Worm (Caenorhabditis elegans) whole organism, midembryonic: ENCODE measurements around the gene nspf-2.

ENCODE experiments used
- cog-1 ChIP-seq: sonication (generic microtip); optimal IDR thresholded peaks from 2 replicates; lab custom pipeline; 2016; ENCODE audit warnings: missing genetic modification characterization, missing compliant biosample characterization
- flt-1 ChIP-seq: fragments of 200-800 bp; sonication (Bioruptor generic); IDR thresholded peaks from 2 replicates; pipeline ENCODE4 v1.3.6; 2022; ENCODE audit warnings: missing genetic modification characterization, missing compliant biosample characterization
- klf-2 ChIP-seq: fragments of 200-800 bp; sonication (Bioruptor generic); conservative IDR thresholded peaks from 2 replicates; pipeline ENCODE4 v1.3.6; 2022; ENCODE audit warnings: missing genetic modification reagents, missing genetic modification characterization, missing compliant biosample characterization
- med-1 ChIP-seq: sonication (generic microtip); optimal IDR thresholded peaks from 2 replicates; lab custom pipeline; 2017; ENCODE audit warnings: missing genetic modification characterization, mild to moderate bottlenecking, missing compliant biosample characterization, antibody characterized with exemption, missing genetic modification reagents; ENCODE audit not compliant: insufficient read depth
- ref-1 ChIP-seq: fragments of 200-800 bp; sonication (Bioruptor generic); conservative IDR thresholded peaks from 2 replicates; pipeline ENCODE4 v1.3.6; 2022; ENCODE audit warnings: missing genetic modification reagents, missing genetic modification characterization, missing compliant biosample characterization
- tab-1 ChIP-seq: fragments of 200-800 bp; sonication (Bioruptor generic); IDR thresholded peaks from 2 replicates; pipeline ENCODE4 v1.3.6; 2022; ENCODE audit warnings: missing genetic modification characterization, missing compliant biosample characterization
- ztf-29 ChIP-seq: fragments of 200-800 bp; sonication (Bioruptor generic); IDR thresholded peaks from 2 replicates; pipeline ENCODE4 v1.3.6; 2022; ENCODE audit warnings: missing genetic modification reagents, missing genetic modification characterization, missing compliant biosample characterization

ce11 chrII:2684208-2684607 is 4.5 kb upstream of the nspf-2 start, which contains the start of gene ceh-87:
- TF ChIP-seq flt-1 (GFP tag; lab: Robert Waterston, UW), result no peak
- no peak for TF ChIP-seq tab-1
- no peak for TF ChIP-seq ztf-29 (GFP tag; lab: Robert Waterston, UW)
- TF ChIP-seq klf-2 (GFP tag; lab: Robert Waterston, UW), result no peak
- TF ChIP-seq cog-1, result no peak
- no peak for TF ChIP-seq ref-1 (GFP tag; lab: Robert Waterston, UW)
- no peak for TF ChIP-seq med-1 (GFP tag; lab: Kevin White, UChicago)
